Worm (Caenorhabditis elegans) whole organism, L4 larva: ENCODE measurements around the gene sedl-1.

Source experiments
- F10B5.3 ChIP-seq: sonication (generic microtip); optimal IDR thresholded peaks from 2 replicates; lab custom pipeline; 2016; ENCODE audit warnings: mild to moderate bottlenecking, missing genetic modification characterization, missing compliant biosample characterization
- R02D3.7 ChIP-seq: fragments of 150-350 bp; sonication (generic microtip); optimal IDR thresholded peaks from 3 replicates; lab custom pipeline; 2014; ENCODE audit warnings: missing biosample characterization, missing genetic modification characterization
- T26A8.4 ChIP-seq: fragments of 200-800 bp; sonication (Bioruptor generic); IDR thresholded peaks from 2 replicates; pipeline ENCODE4 v1.3.6; 2022; ENCODE audit warnings: missing genetic modification characterization, missing compliant biosample characterization
- Y48G9A.11 ChIP-seq: fragments of 200-800 bp; sonication (Bioruptor generic); IDR thresholded peaks from 2 replicates; pipeline ENCODE4 v1.3.6; 2022; ENCODE audit warnings: missing genetic modification reagents, missing genetic modification characterization, missing compliant biosample characterization
- Y5F2A.4 ChIP-seq: fragments of 200-800 bp; sonication (Bioruptor generic); optimal IDR thresholded peaks from 2 replicates; lab custom pipeline; 2018; ENCODE audit warnings: mild to moderate bottlenecking, missing genetic modification characterization, missing compliant biosample characterization
- ZK337.2 ChIP-seq: fragments of 200-800 bp; sonication (Bioruptor generic); IDR thresholded peaks from 2 replicates; pipeline ENCODE4 v1.3.6; 2022; ENCODE audit warnings: missing genetic modification reagents, missing genetic modification characterization, missing compliant biosample characterization
- aly-2 ChIP-seq: sonication (generic microtip); optimal IDR thresholded peaks from 2 replicates; lab custom pipeline; 2018; ENCODE audit warnings: missing biosample characterization, missing genetic modification characterization
- ama-1 ChIP-seq: fragments of 150-350 bp; optimal IDR thresholded peaks from 2 replicates; lab custom pipeline; 2014; ENCODE audit warnings: inconsistent platforms, mixed read lengths
- attf-4 ChIP-seq: sonication (generic microtip); optimal IDR thresholded peaks from 3 replicates; lab custom pipeline; 2017; ENCODE audit warnings: missing biosample characterization, missing genetic modification characterization
- ceh-20 ChIP-seq: fragments of 200-800 bp; sonication (Bioruptor generic); IDR thresholded peaks from 2 replicates; pipeline ENCODE4 v1.3.6; 2022; ENCODE audit warnings: missing genetic modification reagents, missing genetic modification characterization, missing compliant biosample characterization
- ceh-44 ChIP-seq: fragments of 200-800 bp; sonication (Bioruptor generic); IDR thresholded peaks from 2 replicates; pipeline ENCODE4 v1.3.6; 2022; ENCODE audit warnings: missing genetic modification reagents, missing genetic modification characterization, missing compliant biosample characterization
- ceh-82 ChIP-seq: sonication (generic microtip); optimal IDR thresholded peaks from 2 replicates; lab custom pipeline; 2017; ENCODE audit warnings: missing biosample characterization, missing genetic modification characterization
- cey-2 ChIP-seq: sonication (generic microtip); optimal IDR thresholded peaks from 3 replicates; lab custom pipeline; 2017; ENCODE audit warnings: missing genetic modification characterization, mild to moderate bottlenecking, missing compliant biosample characterization, antibody characterized with exemption, borderline replicate concordance; ENCODE audit not compliant: insufficient read depth
- daf-12 ChIP-seq: fragments of 150-350 bp; optimal IDR thresholded peaks from 2 replicates; lab custom pipeline; 2014; ENCODE audit warnings: missing biosample characterization, missing genetic modification reagents, missing genetic modification characterization
- daf-16 ChIP-seq, 3 experiments: sonication (generic microtip); optimal IDR thresholded peaks; 2 replicates each; lab custom pipeline; 2016 to 2017; ENCODE audit warnings: missing genetic modification characterization in 3 of 3, missing genetic modification reagents in 3 of 3, mild to moderate bottlenecking in 2 of 3, missing compliant biosample characterization in 2 of 3, missing biosample characterization in 1 of 3, moderate library complexity in 1 of 3
- daf-8 ChIP-seq: fragments of 200-800 bp; sonication (Bioruptor generic); IDR thresholded peaks from 2 replicates; pipeline ENCODE4 v1.3.6; 2022; ENCODE audit warnings: missing genetic modification characterization, missing compliant biosample characterization
- dmd-6 ChIP-seq: fragments of 200-800 bp; sonication (Bioruptor generic); IDR thresholded peaks from 2 replicates; pipeline ENCODE4 v1.3.6; 2022; ENCODE audit warnings: missing genetic modification reagents, missing genetic modification characterization, missing compliant biosample characterization
- dpl-1 ChIP-seq: fragments of 150-350 bp; optimal IDR thresholded peaks from 2 replicates; lab custom pipeline; 2014; ENCODE audit warnings: missing biosample characterization, missing genetic modification reagents, missing genetic modification characterization
- dve-1 ChIP-seq: sonication (generic microtip); optimal IDR thresholded peaks from 2 replicates; lab custom pipeline; 2017; ENCODE audit warnings: antibody characterized with exemption, mild to moderate bottlenecking, missing genetic modification characterization, missing compliant biosample characterization; ENCODE audit not compliant: insufficient read depth
- egl-27 ChIP-seq: sonication (generic microtip); optimal IDR thresholded peaks from 3 replicates; lab custom pipeline; 2017; ENCODE audit warnings: missing biosample characterization, missing genetic modification reagents, missing genetic modification characterization
- fkh-10 ChIP-seq: fragments of 150-350 bp; optimal IDR thresholded peaks from 2 replicates; lab custom pipeline; 2014; ENCODE audit warnings: missing biosample characterization, missing genetic modification reagents, missing genetic modification characterization
- hif-1 ChIP-seq, 2 experiments: sonication (generic microtip); optimal IDR thresholded peaks; 2 replicates each; lab custom pipeline; 2016 to 2017; ENCODE audit warnings: missing compliant biosample characterization in 2 of 2, missing genetic modification characterization in 2 of 2, missing genetic modification reagents in 2 of 2, missing genotype in 2 of 2, mild to moderate bottlenecking in 1 of 2
- hlh-11 ChIP-seq: fragments of 200-800 bp; sonication (Bioruptor generic); optimal IDR thresholded peaks from 2 replicates; lab custom pipeline; 2018; ENCODE audit warnings: mild to moderate bottlenecking, missing genetic modification characterization, missing compliant biosample characterization
- lin-13 ChIP-seq: fragments of 150-350 bp; optimal IDR thresholded peaks from 2 replicates; lab custom pipeline; 2014; ENCODE audit warnings: missing biosample characterization, missing genetic modification reagents, missing genetic modification characterization
- lin-29 ChIP-seq: fragments of 200-800 bp; sonication (Bioruptor generic); IDR thresholded peaks from 2 replicates; pipeline ENCODE4 v1.3.6; 2022; ENCODE audit warnings: missing genetic modification reagents, missing genetic modification characterization, missing compliant biosample characterization
- lin-38 ChIP-seq: fragments of 200-800 bp; sonication (Bioruptor generic); IDR thresholded peaks from 2 replicates; pipeline ENCODE4 v1.3.6; 2022; ENCODE audit warnings: missing genetic modification reagents, missing genetic modification characterization, missing compliant biosample characterization
- lir-3 ChIP-seq: sonication (generic microtip); optimal IDR thresholded peaks from 2 replicates; lab custom pipeline; 2016; ENCODE audit warnings: mild to moderate bottlenecking, missing genetic modification characterization, missing compliant biosample characterization
- lsy-2 ChIP-seq, 2 experiments: fragments of 150-350 bp in 1 of 2; sonication (generic microtip) in 1 of 2; optimal IDR thresholded peaks; 2 replicates each; lab custom pipeline; 2014 to 2017; ENCODE audit warnings: missing biosample characterization in 2 of 2, missing genetic modification characterization in 2 of 2
- madf-9 ChIP-seq: fragments of 200-800 bp; sonication (Bioruptor generic); conservative IDR thresholded peaks from 2 replicates; pipeline ENCODE4 v1.3.6; 2022; ENCODE audit warnings: missing genetic modification reagents, missing genetic modification characterization, missing compliant biosample characterization
- mep-1 ChIP-seq: fragments of 150-350 bp; sonication (generic microtip); optimal IDR thresholded peaks from 3 replicates; lab custom pipeline; 2014; ENCODE audit warnings: missing biosample characterization, missing genetic modification characterization
- mxl-3 ChIP-seq: fragments of 200-800 bp; sonication (Bioruptor generic); optimal IDR thresholded peaks from 2 replicates; lab custom pipeline; 2018; ENCODE audit warnings: mild to moderate bottlenecking, missing genetic modification characterization, missing compliant biosample characterization
- nhr-10 ChIP-seq: fragments of 150-350 bp; optimal IDR thresholded peaks from 2 replicates; lab custom pipeline; 2014; ENCODE audit warnings: missing biosample characterization, missing genetic modification characterization
- nhr-237 ChIP-seq: sonication (generic microtip); optimal IDR thresholded peaks from 2 replicates; lab custom pipeline; 2017; ENCODE audit warnings: missing biosample characterization, missing genetic modification characterization
- nhr-25 ChIP-seq: sonication (generic microtip); optimal IDR thresholded peaks from 2 replicates; lab custom pipeline; 2017; ENCODE audit warnings: missing genetic modification characterization, mild to moderate bottlenecking, missing compliant biosample characterization, antibody characterized with exemption, moderate library complexity, borderline replicate concordance; ENCODE audit not compliant: insufficient read depth
- nhr-41 ChIP-seq: fragments of 200-800 bp; sonication (Bioruptor generic); IDR thresholded peaks from 2 replicates; pipeline ENCODE4 v1.3.6; 2022; ENCODE audit warnings: missing genetic modification reagents, missing genetic modification characterization, missing compliant biosample characterization
- nhr-76 ChIP-seq: fragments of 150-350 bp; optimal IDR thresholded peaks from 2 replicates; lab custom pipeline; 2014; ENCODE audit warnings: missing biosample characterization, missing genetic modification characterization
- pha-4 ChIP-seq, 2 experiments: fragments of 150-350 bp in 1 of 2; fragments of 200-800 bp in 1 of 2; sonication (Bioruptor generic) in 1 of 2; IDR thresholded peaks in 1 of 2; optimal IDR thresholded peaks in 1 of 2; 2 replicates each; pipeline versions ENCODE4 v1.3.6 to Lab custom; 2014 to 2022; ENCODE audit warnings: missing genetic modification characterization in 2 of 2, missing genetic modification reagents in 2 of 2, missing biosample characterization in 1 of 2, missing compliant biosample characterization in 1 of 2
- php-3 ChIP-seq: fragments of 200-800 bp; sonication (Bioruptor generic); IDR thresholded peaks from 2 replicates; pipeline ENCODE4 v1.3.6; 2022; ENCODE audit warnings: missing genetic modification reagents, missing genetic modification characterization, missing compliant biosample characterization
- sdz-12 ChIP-seq: fragments of 200-800 bp; sonication (Bioruptor generic); optimal IDR thresholded peaks from 2 replicates; lab custom pipeline; 2018; ENCODE audit warnings: mild to moderate bottlenecking, missing genetic modification characterization, missing compliant biosample characterization
- skn-1 ChIP-seq: fragments of 150-350 bp; optimal IDR thresholded peaks from 2 replicates; lab custom pipeline; 2014; ENCODE audit warnings: missing biosample characterization, missing genetic modification characterization
- snpc-4 ChIP-seq: fragments of 150-350 bp; optimal IDR thresholded peaks from 2 replicates; lab custom pipeline; 2014; ENCODE audit warnings: missing biosample characterization, missing genetic modification characterization
- spr-1 ChIP-seq: sonication (generic microtip); optimal IDR thresholded peaks from 2 replicates; lab custom pipeline; 2016; ENCODE audit warnings: mild to moderate bottlenecking, missing genetic modification characterization, missing compliant biosample characterization
- tag-97 ChIP-seq: fragments of 200-800 bp; sonication (Bioruptor generic); IDR thresholded peaks from 2 replicates; pipeline ENCODE4 v1.3.6; 2022; ENCODE audit warnings: missing genetic modification characterization, missing compliant biosample characterization
- unc-130 ChIP-seq: sonication (generic microtip); optimal IDR thresholded peaks from 2 replicates; lab custom pipeline; 2016; ENCODE audit warnings: missing genetic modification reagents, missing genetic modification characterization, missing compliant biosample characterization
- unc-62 ChIP-seq, 3 experiments: fragments of 150-350 bp in 1 of 3; sonication (generic microtip); optimal IDR thresholded peaks in 2 of 3; peaks in 1 of 3; 1 replicate in 1 of 3; 2 replicates in 2 of 3; lab custom pipeline; 2014 to 2017; ENCODE audit warnings: missing biosample characterization in 3 of 3, missing genetic modification characterization in 3 of 3, missing genetic modification reagents in 3 of 3, missing genotype in 1 of 3
- vab-7 ChIP-seq: fragments of 200-800 bp; sonication (Bioruptor generic); IDR thresholded peaks from 2 replicates; pipeline ENCODE4 v1.3.6; 2022; ENCODE audit warnings: missing genetic modification reagents, missing genetic modification characterization, missing compliant biosample characterization
- zag-1 ChIP-seq: fragments of 150-350 bp; optimal IDR thresholded peaks from 2 replicates; lab custom pipeline; 2014; ENCODE audit warnings: missing biosample characterization, missing genetic modification characterization
- zip-11 ChIP-seq: fragments of 200-800 bp; sonication (Bioruptor generic); IDR thresholded peaks from 2 replicates; pipeline ENCODE4 v1.3.6; 2022; ENCODE audit warnings: missing genetic modification characterization, missing compliant biosample characterization

The sedl-1 gene

DNA sequence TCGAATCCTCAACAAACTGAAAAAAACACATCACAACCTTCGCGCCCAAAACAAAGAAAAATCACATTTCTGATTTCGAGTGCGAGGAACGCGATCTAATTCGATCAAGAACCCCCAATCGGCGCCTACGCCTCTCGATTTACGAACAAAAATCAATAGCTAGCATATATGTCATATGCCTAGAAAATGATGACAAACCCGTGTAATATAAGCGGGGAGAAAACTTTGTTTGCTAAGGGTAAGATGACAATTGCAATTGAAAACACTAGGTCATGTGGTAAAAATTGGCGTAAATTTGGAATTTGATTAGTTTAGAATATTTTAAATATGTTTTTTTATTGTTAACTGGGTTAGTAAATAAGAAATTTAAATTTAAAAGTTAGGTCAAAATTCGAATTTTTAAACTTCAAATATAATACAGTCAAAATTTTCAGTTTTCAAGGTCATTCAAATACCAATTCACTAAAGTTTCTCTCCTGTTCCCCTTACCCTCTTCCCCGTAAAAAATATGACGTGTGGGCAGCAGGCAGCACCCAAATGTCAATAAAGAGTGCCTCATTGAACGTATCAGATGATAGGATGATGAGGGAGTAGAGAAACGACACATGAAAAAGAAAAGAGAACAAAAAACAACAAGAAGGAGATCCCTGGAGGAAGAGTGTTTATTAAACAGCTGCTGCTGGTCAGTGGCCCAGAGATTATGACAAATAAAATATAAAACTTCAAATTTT, 16.5 kb upstream of the sedl-1 start (continued):
- peak in 1 of 2 experiments; percentile 90 for TF ChIP-seq unc-62 (GFP tag; optimal IDR thresholded peaks at IDR 0.05 in 1 of 2; lab: Kevin White, UChicago)
- no peak for TF ChIP-seq unc-62 (tag; optimal IDR thresholded peaks at IDR 0.05; lab: Kevin White, UChicago)
- no peak for TF ChIP-seq nhr-237 (tag; lab: Kevin White, UChicago)
- TF ChIP-seq spr-1 (tag; lab: Kevin White, UChicago): no peak
- TF ChIP-seq pha-4 (GFP tag; IDR thresholded peaks at IDR 0.05; lab: Robert Waterston, UW): no peak
- peak; percentile 98 for TF ChIP-seq pha-4 (tag; optimal IDR thresholded peaks at IDR 0.05; lab: Kevin White, UChicago)
- TF ChIP-seq mep-1 (tag; lab: Kevin White, UChicago): peak; percentile 68
- TF ChIP-seq lin-38 (GFP tag; lab: Robert Waterston, UW): no peak
- TF ChIP-seq hlh-11 (tag; lab: Kevin White, UChicago): peak; percentile 86
- no peak for TF ChIP-seq ceh-82 (tag; lab: Kevin White, UChicago)
- peak; percentile 49 for TF ChIP-seq lin-13 (GFP tag; lab: Kevin White, UChicago)
- no peak for TF ChIP-seq tag-97
- peak in 1 of 2 experiments; percentile 85 for TF ChIP-seq daf-16 (GFP tag; optimal IDR thresholded peaks at IDR 0.05; lab: Kevin White, UChicago)
- TF ChIP-seq daf-16 (tag; optimal IDR thresholded peaks at IDR 0.05; lab: Kevin White, UChicago): peak; percentile 53
- no peak for TF ChIP-seq ZK337.2
- no peak for TF ChIP-seq zag-1 (tag; lab: Kevin White, UChicago)
- peak in 1 of 2 experiments; percentile 36 for TF ChIP-seq hif-1 (tag; optimal IDR thresholded peaks at IDR 0.05; lab: Kevin White, UChicago)
- no peak for TF ChIP-seq zip-11 (GFP tag; lab: Robert Waterston, UW)
- TF ChIP-seq nhr-76 (tag; lab: Kevin White, UChicago): no peak
- no peak for TF ChIP-seq nhr-41 (GFP tag; lab: Robert Waterston, UW)
- peak; percentile 45 for TF ChIP-seq nhr-25
- no peak for TF ChIP-seq T26A8.4
- TF ChIP-seq ceh-20 (GFP tag; lab: Robert Waterston, UW): 0 out of 2 replicates have a peak, but pooled peaks have one; percentile 42
- TF ChIP-seq lin-29 (GFP tag; lab: Robert Waterston, UW): no peak
- TF ChIP-seq sdz-12: no peak
- TF ChIP-seq nhr-10: no peak
- TF ChIP-seq lsy-2 (tag; optimal IDR thresholded peaks at IDR 0.05; lab: Kevin White, UChicago): peak; percentile 39 to 62
- TF ChIP-seq snpc-4 (tag; lab: Kevin White, UChicago): no peak
- TF ChIP-seq mxl-3 (GFP tag; lab: Kevin White, UChicago): no peak
- no peak for TF ChIP-seq lir-3
- no peak for TF ChIP-seq R02D3.7
- TF ChIP-seq daf-12 (tag; lab: Kevin White, UChicago): no peak
- no peak for TF ChIP-seq F10B5.3 (tag; lab: Kevin White, UChicago)
- TF ChIP-seq unc-130: no peak
- TF ChIP-seq egl-27 (tag; lab: Kevin White, UChicago): no peak
- TF ChIP-seq skn-1 (tag; lab: Kevin White, UChicago): no peak
- TF ChIP-seq ama-1 (lab: Kevin White, UChicago): no peak
- TF ChIP-seq dve-1 (tag; lab: Kevin White, UChicago): peak; percentile 64
- no peak for TF ChIP-seq attf-4 (tag; lab: Kevin White, UChicago)
- TF ChIP-seq fkh-10 (GFP tag; lab: Kevin White, UChicago): no peak
- TF ChIP-seq dpl-1 (GFP tag; lab: Kevin White, UChicago): no peak
- no peak for TF ChIP-seq cey-2 (tag; lab: Kevin White, UChicago)
- no peak for TF ChIP-seq vab-7
- TF ChIP-seq daf-8: no peak
- no peak for TF ChIP-seq php-3 (GFP tag; lab: Robert Waterston, UW)
- TF ChIP-seq madf-9 (GFP tag; lab: Robert Waterston, UW): no peak
- TF ChIP-seq aly-2 (tag; lab: Kevin White, UChicago): no peak
- peak; percentile 51 for TF ChIP-seq dmd-6 (GFP tag; lab: Robert Waterston, UW)
- no peak for TF ChIP-seq ceh-44
- no peak for TF ChIP-seq Y5F2A.4 (GFP tag; lab: Kevin White, UChicago)
- TF ChIP-seq Y48G9A.11 (GFP tag; lab: Robert Waterston, UW): no peak
